Worm (Caenorhabditis elegans) whole organism, L3 larva: ENCODE results near the gene papl-1.

ENCODE experiments used
- ZK546.5 ChIP-seq: sonication (generic microtip); optimal IDR thresholded peaks from 2 replicates; lab custom pipeline; 2017; ENCODE audit warnings: missing biosample characterization, missing genetic modification characterization
- ama-1 ChIP-seq: fragments of 150-350 bp; optimal IDR thresholded peaks from 2 replicates; lab custom pipeline; 2018
- elt-1 ChIP-seq: fragments of 150-350 bp; optimal IDR thresholded peaks from 2 replicates; lab custom pipeline; 2014; ENCODE audit warnings: missing biosample characterization, missing genetic modification characterization
- nhr-28 ChIP-seq: fragments of 150-350 bp; optimal IDR thresholded peaks from 2 replicates; lab custom pipeline; 2014; ENCODE audit warnings: missing biosample characterization, missing genetic modification characterization
- snpc-4 ChIP-seq: fragments of 150-350 bp; optimal IDR thresholded peaks from 2 replicates; lab custom pipeline; 2014; ENCODE audit warnings: missing biosample characterization, missing genetic modification characterization

DNA sequence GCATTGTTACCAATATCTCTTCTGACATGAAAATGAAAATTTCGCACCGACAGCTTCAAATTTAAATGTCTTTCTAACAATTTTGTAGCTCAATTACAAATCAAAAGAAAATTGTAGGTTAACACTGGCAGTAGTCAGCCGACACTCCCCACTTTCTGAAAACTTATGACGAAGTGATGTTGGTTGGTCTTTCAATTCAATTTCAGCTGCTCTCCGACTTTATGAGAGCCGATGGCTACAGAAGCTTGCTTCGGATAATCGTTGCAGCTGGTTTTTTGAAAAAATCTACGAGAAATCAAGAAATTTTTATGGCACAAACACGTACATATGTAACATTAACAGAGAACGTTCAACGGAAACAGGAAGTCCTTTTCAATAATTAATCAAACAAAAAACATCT is 25.3 kb upstream of the papl-1 start, which contains the start of gene sre-20:
- TF ChIP-seq snpc-4 (no peak), ama-1 (lab: Kevin White, UChicago) (no peak), nhr-28 (tag; lab: Kevin White, UChicago) (no peak), ZK546.5 (tag; lab: Kevin White, UChicago) (no peak), elt-1 (tag; lab: Kevin White, UChicago) (no peak)
